Worm (Caenorhabditis elegans): ENCODE results near the gene nhr-177.

- TF ChIP-seq sdc-2 (tag; optimal IDR thresholded peaks at IDR 0.05): no peak
- TF ChIP-seq pax-1 (tag; optimal IDR thresholded peaks at IDR 0.05): no peak
- no peak for TF ChIP-seq hlh-15 (tag; optimal IDR thresholded peaks at IDR 0.05)
- TF ChIP-seq ceh-24 (tag; optimal IDR thresholded peaks at IDR 0.05): no peak
- no peak for TF ChIP-seq pqm-1 (tag; optimal IDR thresholded peaks at IDR 0.05)
- no peak for TF ChIP-seq nfya-1 (tag; optimal IDR thresholded peaks at IDR 0.05)
These were observed 15.4 kb upstream of the nhr-177 start for ce11 chrV:1594554-1595092.

Measured in whole organism, late embryonic.